Fruit fly (Drosophila melanogaster) whole organism, embryonic: ENCODE results near the gene CG31952.

ENCODE experiments used
- Asciz ChIP-seq: fragments of 200-800 bp; sonication (Bioruptor generic); optimal IDR thresholded peaks from 2 replicates; lab custom pipeline; 2017; ENCODE audit warnings: missing biosample characterization, mild to moderate bottlenecking, missing genetic modification characterization, missing genetic modification reagents
- CG10147 ChIP-seq: fragments of 200-800 bp; sonication (Bioruptor generic); optimal IDR thresholded peaks from 2 replicates; lab custom pipeline; 2019; ENCODE audit warnings: missing biosample characterization, mild to moderate bottlenecking, missing genetic modification characterization, moderate library complexity
- CG11560 ChIP-seq: fragments of 200-800 bp; sonication (Bioruptor generic); IDR thresholded peaks from 3 replicates; pipeline ENCODE4 v1.3.6; 2022; ENCODE audit warnings: missing biosample characterization, missing genetic modification characterization
- CG12155 ChIP-seq: fragments of 200-800 bp; sonication (Bioruptor generic); optimal IDR thresholded peaks from 3 replicates; lab custom pipeline; 2016; ENCODE audit warnings: missing biosample characterization, missing genetic modification characterization
- CG12744 ChIP-seq: fragments of 200-800 bp; sonication (Bioruptor generic); optimal IDR thresholded peaks from 2 replicates; lab custom pipeline; 2016; ENCODE audit warnings: missing biosample characterization, missing genetic modification characterization
- CG1603 ChIP-seq: fragments of 200-800 bp; sonication (Bioruptor generic); optimal IDR thresholded peaks from 2 replicates; lab custom pipeline; 2019; ENCODE audit warnings: missing biosample characterization, mild to moderate bottlenecking, missing genetic modification characterization, moderate library complexity
- CG17361 ChIP-seq: fragments of 200-800 bp; sonication (Bioruptor generic); IDR thresholded peaks from 3 replicates; pipeline ENCODE4 v1.3.6; 2022; ENCODE audit warnings: missing biosample characterization, missing genetic modification characterization
- CG18764 ChIP-seq: fragments of 200-800 bp; sonication (Bioruptor generic); optimal IDR thresholded peaks from 3 replicates; lab custom pipeline; 2016; ENCODE audit warnings: missing biosample characterization, missing genetic modification characterization
- CG2120 ChIP-seq: fragments of 200-800 bp; sonication (Bioruptor generic); optimal IDR thresholded peaks from 3 replicates; lab custom pipeline; 2016; ENCODE audit warnings: missing biosample characterization, missing genetic modification characterization
- CG31224 ChIP-seq: fragments of 200-800 bp; sonication (Bioruptor generic); IDR thresholded peaks from 2 replicates; pipeline ENCODE4 v1.3.6; 2022; ENCODE audit warnings: missing biosample characterization, missing genetic modification characterization
- CG31388 ChIP-seq: fragments of 200-800 bp; sonication (Bioruptor generic); optimal IDR thresholded peaks from 2 replicates; lab custom pipeline; 2016; ENCODE audit warnings: missing biosample characterization, missing genetic modification characterization
- CG32767 ChIP-seq: fragments of 200-800 bp; sonication (Bioruptor generic); IDR thresholded peaks from 2 replicates; pipeline ENCODE4 v1.3.6; 2022; ENCODE audit warnings: missing biosample characterization, missing genetic modification characterization
- CG3281 ChIP-seq: fragments of 200-800 bp; sonication (Bioruptor generic); optimal IDR thresholded peaks from 3 replicates; lab custom pipeline; 2017; ENCODE audit warnings: missing biosample characterization, mild to moderate bottlenecking, missing genetic modification characterization
- CG4404 ChIP-seq: fragments of 200-800 bp; sonication (Bioruptor generic); IDR thresholded peaks from 2 replicates; pipeline ENCODE4 v1.3.6; 2022; ENCODE audit warnings: missing biosample characterization, missing genetic modification characterization
- CG6683 ChIP-seq: fragments of 200-800 bp; sonication (Bioruptor generic); optimal IDR thresholded peaks from 2 replicates; lab custom pipeline; 2017; ENCODE audit warnings: missing biosample characterization, mild to moderate bottlenecking, missing genetic modification characterization, missing genetic modification reagents
- CG6765 ChIP-seq: fragments of 200-800 bp; sonication (Bioruptor generic); optimal IDR thresholded peaks from 3 replicates; lab custom pipeline; 2017; ENCODE audit warnings: missing biosample characterization, mild to moderate bottlenecking, missing genetic modification characterization
- CG7372 ChIP-seq: fragments of 200-800 bp; sonication (Bioruptor generic); IDR thresholded peaks from 2 replicates; pipeline ENCODE4 v1.3.6; 2022; ENCODE audit warnings: missing biosample characterization, missing genetic modification characterization
- CG7556 ChIP-seq: fragments of 200-800 bp; sonication (Bioruptor generic); optimal IDR thresholded peaks from 2 replicates; lab custom pipeline; 2017; ENCODE audit warnings: missing biosample characterization, mild to moderate bottlenecking, missing genetic modification characterization
- CG7745 ChIP-seq: fragments of 200-800 bp; sonication (Bioruptor generic); optimal IDR thresholded peaks from 2 replicates; lab custom pipeline; 2018; ENCODE audit warnings: missing biosample characterization, mild to moderate bottlenecking, missing genetic modification characterization, moderate library complexity
- CG7839 ChIP-seq: fragments of 200-800 bp; sonication (Bioruptor generic); optimal IDR thresholded peaks from 3 replicates; lab custom pipeline; 2018; ENCODE audit warnings: missing biosample characterization, mild to moderate bottlenecking, missing genetic modification characterization, moderate library complexity
- CG8944 ChIP-seq: fragments of 200-800 bp; sonication (Bioruptor generic); optimal IDR thresholded peaks from 3 replicates; lab custom pipeline; 2016; ENCODE audit warnings: missing biosample characterization, missing genetic modification characterization
- CG9437 ChIP-seq: fragments of 200-800 bp; sonication (Bioruptor generic); optimal IDR thresholded peaks from 2 replicates; lab custom pipeline; 2018; ENCODE audit warnings: missing biosample characterization, mild to moderate bottlenecking, missing genetic modification characterization
- Dbx ChIP-seq: fragments of 200-800 bp; sonication (Bioruptor generic); IDR thresholded peaks from 3 replicates; pipeline ENCODE4 v1.3.6; 2022; ENCODE audit warnings: missing biosample characterization, missing genetic modification characterization
- Fer2 ChIP-seq: fragments of 200-800 bp; sonication (Bioruptor generic); optimal IDR thresholded peaks from 2 replicates; lab custom pipeline; 2018; ENCODE audit warnings: missing biosample characterization, mild to moderate bottlenecking, missing genetic modification characterization, moderate library complexity
- Fer3 ChIP-seq: fragments of 200-800 bp; sonication (Bioruptor generic); optimal IDR thresholded peaks from 2 replicates; lab custom pipeline; 2018; ENCODE audit warnings: missing biosample characterization, mild to moderate bottlenecking, missing genetic modification characterization, moderate library complexity
- Hey ChIP-seq: fragments of 200-800 bp; sonication (Bioruptor generic); optimal IDR thresholded peaks from 3 replicates; lab custom pipeline; 2018; ENCODE audit warnings: missing biosample characterization, mild to moderate bottlenecking, missing genetic modification characterization
- Hmr ChIP-seq: fragments of 200-800 bp; sonication (Bioruptor generic); optimal IDR thresholded peaks from 3 replicates; lab custom pipeline; 2017; ENCODE audit warnings: mild to moderate bottlenecking, missing biosample characterization, missing genetic modification reagents, missing genetic modification characterization
- Kr ChIP-seq: fragments of 200-800 bp; sonication (Bioruptor generic); optimal IDR thresholded peaks from 2 replicates; lab custom pipeline; 2017; ENCODE audit warnings: missing biosample characterization, mild to moderate bottlenecking, missing genetic modification characterization
- Meics ChIP-seq: fragments of 200-800 bp; sonication (Bioruptor generic); optimal IDR thresholded peaks from 2 replicates; lab custom pipeline; 2017; ENCODE audit warnings: missing biosample characterization, mild to moderate bottlenecking, missing genetic modification characterization
- Nf-YB ChIP-seq: fragments of 200-800 bp; sonication (Bioruptor generic); optimal IDR thresholded peaks from 3 replicates; lab custom pipeline; 2019; ENCODE audit warnings: missing biosample characterization, mild to moderate bottlenecking, missing genetic modification characterization, moderate library complexity
- Sry-δ ChIP-seq: fragments of 200-800 bp; sonication (Bioruptor generic); optimal IDR thresholded peaks from 2 replicates; lab custom pipeline; 2016; ENCODE audit warnings: missing biosample characterization, missing genetic modification characterization
- Stat92E ChIP-seq, 3 experiments: fragments of >200 bp in 2 of 3; fragments of 200-800 bp in 1 of 3; sonication (Bioruptor generic) in 1 of 3; optimal IDR thresholded peaks; 2 replicates each; lab custom pipeline; 2017 to 2019; ENCODE audit warnings: missing biosample characterization in 3 of 3, missing genetic modification characterization in 3 of 3, mild to moderate bottlenecking in 1 of 3, moderate library complexity in 1 of 3
- Tbp ChIP-seq: fragments of >200 bp; optimal IDR thresholded peaks from 2 replicates; lab custom pipeline; 2018; ENCODE audit warnings: missing biosample characterization, missing genetic modification characterization
- ase ChIP-seq: fragments of 200-800 bp; sonication (Bioruptor generic); IDR thresholded peaks from 3 replicates; pipeline ENCODE4 v1.3.6; 2022; ENCODE audit warnings: missing biosample characterization, missing genetic modification characterization
- cato ChIP-seq: fragments of 200-800 bp; sonication (Bioruptor generic); optimal IDR thresholded peaks from 2 replicates; lab custom pipeline; 2016; ENCODE audit warnings: missing biosample characterization, missing genetic modification characterization, borderline replicate concordance
- cg ChIP-seq: fragments of 200-800 bp; sonication (Bioruptor generic); optimal IDR thresholded peaks from 3 replicates; lab custom pipeline; 2019; ENCODE audit warnings: missing biosample characterization, mild to moderate bottlenecking, missing genetic modification characterization, moderate library complexity
- chm ChIP-seq: fragments of 200-800 bp; sonication (Bioruptor generic); IDR thresholded peaks from 2 replicates; pipeline ENCODE4 v1.3.6; 2022; ENCODE audit warnings: missing biosample characterization, missing genetic modification characterization
- dpn ChIP-seq, 2 experiments: fragments of 200-800 bp; sonication (Bioruptor generic); optimal IDR thresholded peaks; 3 replicates each; lab custom pipeline; 2016; ENCODE audit warnings: missing biosample characterization in 2 of 2, missing genetic modification characterization in 2 of 2
- ems ChIP-seq: fragments of 200-800 bp; sonication (Bioruptor generic); optimal IDR thresholded peaks from 3 replicates; lab custom pipeline; 2016; ENCODE audit warnings: missing biosample characterization, missing genetic modification characterization
- fd64A ChIP-seq: fragments of 200-800 bp; sonication (Bioruptor generic); optimal IDR thresholded peaks from 3 replicates; lab custom pipeline; 2018; ENCODE audit warnings: missing biosample characterization, mild to moderate bottlenecking, missing genetic modification characterization
- gcm2 ChIP-seq: fragments of 200-800 bp; sonication (Bioruptor generic); optimal IDR thresholded peaks from 2 replicates; lab custom pipeline; 2016; ENCODE audit warnings: missing biosample characterization, missing genetic modification characterization
- grn ChIP-seq: fragments of 200-800 bp; sonication (Bioruptor generic); optimal IDR thresholded peaks from 3 replicates; lab custom pipeline; 2017; ENCODE audit warnings: missing biosample characterization, missing genetic modification characterization
- gro ChIP-seq: fragments of 200-800 bp; sonication (Bioruptor generic); optimal IDR thresholded peaks from 2 replicates; lab custom pipeline; 2016; ENCODE audit warnings: missing biosample characterization, missing genetic modification characterization
- jigr1 ChIP-seq: fragments of 200-800 bp; sonication (Bioruptor generic); IDR thresholded peaks from 3 replicates; pipeline ENCODE4 v1.3.6; 2022; ENCODE audit warnings: missing biosample characterization, missing genetic modification characterization
- ken ChIP-seq: fragments of 200-800 bp; sonication (Bioruptor generic); IDR thresholded peaks from 3 replicates; pipeline ENCODE4 v1.3.6; 2022; ENCODE audit warnings: missing biosample characterization, missing genetic modification characterization
- luna ChIP-seq: fragments of 200-800 bp; sonication (Bioruptor generic); optimal IDR thresholded peaks from 2 replicates; lab custom pipeline; 2016; ENCODE audit warnings: missing biosample characterization, missing genetic modification characterization
- psq ChIP-seq: fragments of 200-800 bp; sonication (Bioruptor generic); optimal IDR thresholded peaks from 2 replicates; lab custom pipeline; 2017; ENCODE audit warnings: missing biosample characterization, missing genetic modification characterization
- ranshi ChIP-seq: fragments of 200-800 bp; sonication (Bioruptor generic); IDR thresholded peaks from 2 replicates; pipeline ENCODE4 v1.3.6; 2022; ENCODE audit warnings: missing biosample characterization, missing genetic modification characterization
- row ChIP-seq: fragments of 200-800 bp; sonication (Bioruptor generic); IDR thresholded peaks from 3 replicates; pipeline ENCODE4 v1.3.6; 2022; ENCODE audit warnings: missing biosample characterization, missing genetic modification characterization
- schlank ChIP-seq: fragments of 200-800 bp; sonication (Bioruptor generic); optimal IDR thresholded peaks from 2 replicates; lab custom pipeline; 2018; ENCODE audit warnings: missing biosample characterization, mild to moderate bottlenecking, missing genetic modification characterization
- ttk ChIP-seq: fragments of 200-800 bp; sonication (Bioruptor generic); IDR thresholded peaks from 2 replicates; pipeline ENCODE4 v2.1.2; 2022; ENCODE audit warnings: missing biosample characterization, missing genetic modification characterization
- zfh2 ChIP-seq: fragments of 200-800 bp; sonication (Bioruptor generic); optimal IDR thresholded peaks from 2 replicates; lab custom pipeline; 2016; ENCODE audit warnings: missing biosample characterization, missing genetic modification characterization

Gene CG31952

dm6 chr2L:3444789-3445188 lies 28.3 kb downstream of the CG31952 start (continued):
- peak; percentile 41; the same call in 1 of the 2 replicates for TF ChIP-seq ttk (GFP tag; lab: Robert Waterston, UW)
- peak; percentile 18 for TF ChIP-seq CG9437
- TF ChIP-seq CG8944: peak; percentile 44
- TF ChIP-seq CG17361: no peak
- peak; percentile 51; the same call in 1 of the 3 replicates for TF ChIP-seq ken
- no peak for TF ChIP-seq Stat92E (GFP tag; optimal IDR thresholded peaks at IDR 0.05; lab: Kevin White, UChicago)
- no peak for TF ChIP-seq CG12155
- no peak for TF ChIP-seq Sry-δ
- TF ChIP-seq ems (GFP tag; lab: Kevin White, UChicago): no peak
- TF ChIP-seq CG4404 (GFP tag; lab: Robert Waterston, UW): peak; percentile 7; the same call in 1 of the 2 replicates
- TF ChIP-seq CG31224 (GFP tag; lab: Robert Waterston, UW): no peak
- no peak for TF ChIP-seq CG10147 (GFP tag; lab: Kevin White, UChicago)
- TF ChIP-seq jigr1 (GFP tag; lab: Robert Waterston, UW): no peak
- no peak for TF ChIP-seq fd64A
- TF ChIP-seq CG12744: no peak
- no peak for TF ChIP-seq CG6683 (GFP tag; lab: Kevin White, UChicago)
- no peak for TF ChIP-seq Fer2 (tag; lab: Kevin White, UChicago)
- no peak for TF ChIP-seq Hmr (GFP tag; lab: Kevin White, UChicago)
- no peak for TF ChIP-seq Dbx (GFP tag; lab: Robert Waterston, UW)
- peak; percentile 18 for TF ChIP-seq Fer3 (tag; lab: Kevin White, UChicago)
- no peak for TF ChIP-seq zfh2 (GFP tag; lab: Kevin White, UChicago)
- 0 out of 3 replicates have a peak, but pooled peaks have one; percentile 18 for TF ChIP-seq ase (GFP tag; lab: Robert Waterston, UW)
- peak; percentile 35; the same call in 1 of the 3 replicates for TF ChIP-seq CG11560 (tag; lab: Robert Waterston, UW)
- no peak for TF ChIP-seq CG7372
- no peak for TF ChIP-seq Kr (GFP tag; lab: Kevin White, UChicago)
- peak; percentile 72 for TF ChIP-seq CG1603
- TF ChIP-seq CG7556 (GFP tag; lab: Kevin White, UChicago): no peak
- no peak for TF ChIP-seq CG7745 (tag; lab: Kevin White, UChicago)
- TF ChIP-seq Asciz (GFP tag; lab: Kevin White, UChicago): no peak
- TF ChIP-seq cg (GFP tag; lab: Kevin White, UChicago): no peak
- TF ChIP-seq Nf-YB: no peak
- TF ChIP-seq CG18764: no peak
- TF ChIP-seq Tbp (GFP tag; lab: Kevin White, UChicago): no peak
- no peak for TF ChIP-seq CG32767 (GFP tag; lab: Robert Waterston, UW)
- 0 out of 2 replicates have a peak, but pooled peaks have one; percentile 44 for TF ChIP-seq chm (GFP tag; lab: Robert Waterston, UW)
- no peak for TF ChIP-seq CG6765
- peak; percentile 39 for TF ChIP-seq row (GFP tag; lab: Robert Waterston, UW)
- no peak for TF ChIP-seq CG31388 (GFP tag; lab: Kevin White, UChicago)
- no peak for TF ChIP-seq grn (GFP tag; lab: Kevin White, UChicago)
- TF ChIP-seq ranshi: no peak; the same call in 1 of the 2 replicates
- TF ChIP-seq gro (GFP tag; lab: Kevin White, UChicago): no peak
- TF ChIP-seq CG3281 (GFP tag; lab: Kevin White, UChicago): no peak
- no peak for TF ChIP-seq Hey (tag; lab: Kevin White, UChicago)
- TF ChIP-seq Meics (GFP tag; lab: Kevin White, UChicago): peak; percentile 21
- TF ChIP-seq psq (GFP tag; lab: Kevin White, UChicago): no peak
- peak; percentile 46 for TF ChIP-seq CG2120 (GFP tag; lab: Kevin White, UChicago)
- no peak for TF ChIP-seq schlank (tag; lab: Kevin White, UChicago)
- TF ChIP-seq dpn (GFP tag; optimal IDR thresholded peaks at IDR 0.05; lab: Kevin White, UChicago): peak; percentile 24 to 56
- TF ChIP-seq gcm2: no peak
- TF ChIP-seq CG7839: peak; percentile 52
- no peak for TF ChIP-seq luna (GFP tag; lab: Kevin White, UChicago)
- no peak for TF ChIP-seq cato (GFP tag; lab: Kevin White, UChicago)
